Worm (Caenorhabditis elegans) whole organism, L3 larva: ENCODE results near the gene C40C9.4.

ENCODE experiments used
- ceh-28 ChIP-seq: fragments of 150-350 bp; optimal IDR thresholded peaks from 2 replicates; lab custom pipeline; 2014; ENCODE audit warnings: missing biosample characterization, missing genetic modification reagents, missing genetic modification characterization
- elt-1 ChIP-seq: fragments of 150-350 bp; optimal IDR thresholded peaks from 2 replicates; lab custom pipeline; 2014; ENCODE audit warnings: missing biosample characterization, missing genetic modification characterization
- jun-1 ChIP-seq: fragments of 150-350 bp; optimal IDR thresholded peaks from 2 replicates; lab custom pipeline; 2014; ENCODE audit warnings: missing biosample characterization, missing genetic modification reagents, missing genetic modification characterization
- lin-39 ChIP-seq: fragments of 150-350 bp; optimal IDR thresholded peaks from 2 replicates; lab custom pipeline; 2018; ENCODE audit warnings: missing biosample characterization, missing genetic modification reagents, missing genetic modification characterization
- nhr-11 ChIP-seq: fragments of 150-350 bp; optimal IDR thresholded peaks from 2 replicates; lab custom pipeline; 2014; ENCODE audit warnings: missing biosample characterization, missing genetic modification characterization
- nhr-237 ChIP-seq: fragments of 150-350 bp; optimal IDR thresholded peaks from 2 replicates; lab custom pipeline; 2014; ENCODE audit warnings: missing biosample characterization, missing genetic modification characterization
- nhr-25 ChIP-seq: sonication (generic microtip); optimal IDR thresholded peaks from 2 replicates; lab custom pipeline; 2017; ENCODE audit warnings: missing biosample characterization, missing genetic modification characterization
- pha-4 ChIP-seq: fragments of 150-350 bp; optimal IDR thresholded peaks from 2 replicates; lab custom pipeline; 2014; ENCODE audit warnings: missing biosample characterization, missing genetic modification reagents, missing genetic modification characterization

DNA sequence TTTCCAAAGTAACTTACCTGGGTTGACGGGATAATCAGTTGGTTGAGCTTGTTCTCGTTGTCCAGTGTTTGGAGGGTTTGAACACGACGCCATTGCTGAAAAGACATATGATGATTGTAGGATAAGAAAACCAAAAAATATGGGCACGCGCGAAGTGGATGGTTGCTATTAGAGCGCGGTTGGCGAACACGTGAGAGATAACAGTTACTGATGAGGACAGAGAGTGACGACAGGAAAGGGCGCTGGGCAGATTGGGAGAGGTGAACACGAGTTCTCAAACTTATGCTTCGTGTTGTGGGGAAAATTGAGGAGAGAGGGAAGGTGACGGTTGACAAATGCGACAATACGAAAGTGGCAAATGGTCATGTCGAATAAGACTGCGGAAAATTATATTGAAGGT is 47.1 kb upstream of the C40C9.4 start, which contains the start of gene F54B11.8:
- TF ChIP-seq ceh-28 (tag; lab: Kevin White, UChicago): no peak
- TF ChIP-seq pha-4: no peak
- TF ChIP-seq elt-1 (tag; lab: Kevin White, UChicago): no peak
- no peak for TF ChIP-seq lin-39 (tag; lab: Kevin White, UChicago)
- TF ChIP-seq jun-1 (tag; lab: Kevin White, UChicago): no peak
- no peak for TF ChIP-seq nhr-25 (tag; lab: Kevin White, UChicago)
- no peak for TF ChIP-seq nhr-237 (tag; lab: Kevin White, UChicago)
- TF ChIP-seq nhr-11 (tag; lab: Kevin White, UChicago): no peak
